Fruit fly (Drosophila melanogaster) whole organism, embryonic: ENCODE data around the gene CG34461.

Experiments used
- Atf-2 ChIP-seq: fragments of 200-800 bp; sonication (Bioruptor generic); optimal IDR thresholded peaks from 2 replicates; lab custom pipeline; 2016; ENCODE audit warnings: missing biosample characterization, missing genetic modification characterization
- B-H1 ChIP-seq: fragments of 200-800 bp; sonication (Bioruptor generic); IDR thresholded peaks from 3 replicates; pipeline ENCODE4 v1.3.6; 2022; ENCODE audit warnings: missing biosample characterization, missing genetic modification characterization
- CG10979 ChIP-seq: fragments of 200-800 bp; sonication (Bioruptor generic); optimal IDR thresholded peaks from 2 replicates; lab custom pipeline; 2018; ENCODE audit warnings: missing biosample characterization, mild to moderate bottlenecking, missing genetic modification characterization, moderate library complexity
- CG11085 ChIP-seq: fragments of 200-800 bp; sonication (Bioruptor generic); IDR thresholded peaks from 2 replicates; pipeline ENCODE4 v1.3.6; 2022; ENCODE audit warnings: missing biosample characterization, missing genetic modification characterization
- CG12659 ChIP-seq: fragments of 200-800 bp; sonication (Bioruptor generic); optimal IDR thresholded peaks from 3 replicates; lab custom pipeline; 2017; ENCODE audit warnings: mild to moderate bottlenecking, missing biosample characterization, missing genetic modification reagents, missing genetic modification characterization
- CG13287 ChIP-seq: fragments of 200-800 bp; sonication (Bioruptor generic); IDR thresholded peaks from 2 replicates; pipeline ENCODE4 v1.3.6; 2022; ENCODE audit warnings: missing biosample characterization, missing genetic modification characterization; ENCODE audit not compliant: partially characterized antibody
- CG14710 ChIP-seq: fragments of 200-800 bp; sonication (Bioruptor generic); optimal IDR thresholded peaks from 3 replicates; lab custom pipeline; 2019; ENCODE audit warnings: missing biosample characterization, mild to moderate bottlenecking, missing genetic modification characterization, moderate library complexity
- CG15514 ChIP-seq: fragments of 200-800 bp; sonication (Bioruptor generic); optimal IDR thresholded peaks from 3 replicates; lab custom pipeline; 2017; ENCODE audit warnings: missing biosample characterization, missing genetic modification characterization, mild to moderate bottlenecking, moderate library complexity, missing genetic modification reagents
- CG1603 ChIP-seq: fragments of 200-800 bp; sonication (Bioruptor generic); optimal IDR thresholded peaks from 2 replicates; lab custom pipeline; 2019; ENCODE audit warnings: missing biosample characterization, mild to moderate bottlenecking, missing genetic modification characterization, moderate library complexity
- CG16813 ChIP-seq: fragments of 200-800 bp; sonication (Bioruptor generic); IDR thresholded peaks from 3 replicates; pipeline ENCODE4 v1.3.6; 2022; ENCODE audit warnings: missing biosample characterization, missing genetic modification characterization; ENCODE audit not compliant: partially characterized antibody
- CG2120 ChIP-seq: fragments of 200-800 bp; sonication (Bioruptor generic); optimal IDR thresholded peaks from 3 replicates; lab custom pipeline; 2016; ENCODE audit warnings: missing biosample characterization, missing genetic modification characterization
- CG31365 ChIP-seq: fragments of 200-800 bp; sonication (Bioruptor generic); optimal IDR thresholded peaks from 2 replicates; lab custom pipeline; 2018; ENCODE audit warnings: missing biosample characterization, mild to moderate bottlenecking, missing genetic modification characterization
- CG6791 ChIP-seq: fragments of 200-800 bp; sonication (Bioruptor generic); IDR thresholded peaks from 3 replicates; pipeline ENCODE4 v1.3.6; 2022; ENCODE audit warnings: missing biosample characterization, missing genetic modification characterization; ENCODE audit not compliant: partially characterized antibody
- CG7372 ChIP-seq: fragments of 200-800 bp; sonication (Bioruptor generic); IDR thresholded peaks from 2 replicates; pipeline ENCODE4 v1.3.6; 2022; ENCODE audit warnings: missing biosample characterization, missing genetic modification characterization
- CG8290 ChIP-seq, 3 experiments: fragments of 200-800 bp; sonication (Bioruptor generic); optimal IDR thresholded peaks; 2 replicates each; lab custom pipeline; 2016 to 2019; ENCODE audit warnings: missing biosample characterization in 3 of 3, missing genetic modification characterization in 3 of 3, mild to moderate bottlenecking in 2 of 3, moderate library complexity in 1 of 3
- CG9437 ChIP-seq: fragments of 200-800 bp; sonication (Bioruptor generic); optimal IDR thresholded peaks from 2 replicates; lab custom pipeline; 2018; ENCODE audit warnings: missing biosample characterization, mild to moderate bottlenecking, missing genetic modification characterization
- CkIIα-i1 ChIP-seq: fragments of 200-800 bp; sonication (Bioruptor generic); IDR thresholded peaks from 2 replicates; pipeline ENCODE4 v1.3.6; 2022; ENCODE audit warnings: missing biosample characterization, missing genetic modification characterization
- Dip2 ChIP-seq: fragments of 200-800 bp; sonication (Bioruptor generic); IDR thresholded peaks from 2 replicates; pipeline ENCODE4 v1.3.6; 2022; ENCODE audit warnings: missing biosample characterization, missing genetic modification characterization
- Doc3 ChIP-seq: fragments of 200-800 bp; sonication (Bioruptor generic); IDR thresholded peaks from 3 replicates; pipeline ENCODE4 v1.3.6; 2022; ENCODE audit warnings: missing biosample characterization, missing genetic modification characterization; ENCODE audit not compliant: partially characterized antibody
- Dp ChIP-seq: fragments of 200-800 bp; sonication (Bioruptor generic); optimal IDR thresholded peaks from 2 replicates; lab custom pipeline; 2018; ENCODE audit warnings: missing biosample characterization, mild to moderate bottlenecking, missing genetic modification characterization, moderate library complexity
- Dref ChIP-seq: fragments of 200-800 bp; sonication (Bioruptor generic); IDR thresholded peaks from 2 replicates; pipeline ENCODE4 v1.3.6; 2022; ENCODE audit warnings: missing biosample characterization, missing genetic modification characterization
- Drgx ChIP-seq: fragments of 200-800 bp; sonication (Bioruptor generic); IDR thresholded peaks from 2 replicates; pipeline ENCODE4 v1.3.6; 2022; ENCODE audit warnings: missing biosample characterization, missing genetic modification characterization
- Ets65A ChIP-seq: fragments of 200-800 bp; sonication (Bioruptor generic); peaks from one replicate; lab custom pipeline; 2016; ENCODE audit warnings: missing biosample characterization, missing genetic modification characterization
- Hr78 ChIP-seq, 2 experiments: fragments of 200-800 bp in 1 of 2; fragments of >200 bp in 1 of 2; sonication (Bioruptor generic) in 1 of 2; optimal IDR thresholded peaks; 2 replicates each; lab custom pipeline; 2017 to 2019; ENCODE audit warnings: missing biosample characterization in 2 of 2, missing genetic modification characterization in 2 of 2, mild to moderate bottlenecking in 1 of 2, moderate library complexity in 1 of 2
- MBD-R2 ChIP-seq: fragments of 200-800 bp; sonication (Bioruptor generic); IDR thresholded peaks from 2 replicates; pipeline ENCODE4 v1.3.6; 2022; ENCODE audit warnings: missing biosample characterization, missing genetic modification characterization
- Scr ChIP-seq: fragments of 200-800 bp; sonication (Bioruptor generic); IDR thresholded peaks from 2 replicates; pipeline ENCODE4 v1.3.6; 2022; ENCODE audit warnings: missing biosample characterization, missing genetic modification characterization; ENCODE audit not compliant: partially characterized antibody
- Sox100B ChIP-seq: fragments of 200-800 bp; sonication (Bioruptor generic); optimal IDR thresholded peaks from 3 replicates; lab custom pipeline; 2018; ENCODE audit warnings: missing biosample characterization, mild to moderate bottlenecking, missing genetic modification characterization
- Sox102F ChIP-seq: fragments of 200-800 bp; sonication (Bioruptor generic); optimal IDR thresholded peaks from 2 replicates; lab custom pipeline; 2018; ENCODE audit warnings: missing biosample characterization, mild to moderate bottlenecking, missing genetic modification characterization, moderate library complexity
- Sry-δ ChIP-seq: fragments of 200-800 bp; sonication (Bioruptor generic); optimal IDR thresholded peaks from 2 replicates; lab custom pipeline; 2016; ENCODE audit warnings: missing biosample characterization, missing genetic modification characterization
- Trl ChIP-seq, 3 experiments: fragments of >200 bp in 2 of 3; fragments of 200-800 bp in 1 of 3; sonication (Bioruptor generic) in 1 of 3; optimal IDR thresholded peaks; 2 replicates in 1 of 3; 3 replicates in 2 of 3; lab custom pipeline; 2016 to 2017; ENCODE audit warnings: missing biosample characterization in 1 of 3, missing genetic modification characterization in 1 of 3
- YL-1 ChIP-seq: fragments of 200-800 bp; sonication (Bioruptor generic); optimal IDR thresholded peaks from 3 replicates; lab custom pipeline; 2017; ENCODE audit warnings: missing biosample characterization, mild to moderate bottlenecking, missing genetic modification characterization
- aop ChIP-seq: fragments of 200-800 bp; sonication (Bioruptor generic); IDR thresholded peaks from 2 replicates; pipeline ENCODE4 v1.3.6; 2022; ENCODE audit warnings: missing biosample characterization, missing genetic modification characterization
- fu2 ChIP-seq: fragments of 200-800 bp; sonication (Bioruptor generic); optimal IDR thresholded peaks from 2 replicates; lab custom pipeline; 2016; ENCODE audit warnings: missing biosample characterization, missing genetic modification characterization
- gfzf ChIP-seq: fragments of 200-800 bp; sonication (Bioruptor generic); optimal IDR thresholded peaks from 2 replicates; lab custom pipeline; 2016; ENCODE audit warnings: missing biosample characterization, mild to moderate bottlenecking, missing genetic modification characterization, moderate library complexity
- gro ChIP-seq: fragments of 200-800 bp; sonication (Bioruptor generic); optimal IDR thresholded peaks from 2 replicates; lab custom pipeline; 2016; ENCODE audit warnings: missing biosample characterization, missing genetic modification characterization
- pzg ChIP-seq: fragments of 200-800 bp; sonication (Bioruptor generic); optimal IDR thresholded peaks from 3 replicates; lab custom pipeline; 2018; ENCODE audit warnings: missing biosample characterization, mild to moderate bottlenecking, missing genetic modification characterization, moderate library complexity
- rib ChIP-seq: fragments of 200-800 bp; sonication (Bioruptor generic); IDR thresholded peaks from 2 replicates; pipeline ENCODE4 v1.3.6; 2022; ENCODE audit warnings: missing biosample characterization, missing genetic modification characterization
- sens ChIP-seq: fragments of 200-800 bp; sonication (Bioruptor generic); peaks from one replicate; lab custom pipeline; 2016; ENCODE audit warnings: missing biosample characterization, missing genetic modification characterization
- sna ChIP-seq: fragments of 200-800 bp; sonication (Bioruptor generic); IDR thresholded peaks from 2 replicates; pipeline ENCODE4 v1.3.6; 2022; ENCODE audit warnings: missing biosample characterization, missing genetic modification characterization; ENCODE audit not compliant: partially characterized antibody
- stwl ChIP-seq: fragments of 200-800 bp; sonication (Bioruptor generic); optimal IDR thresholded peaks from 3 replicates; lab custom pipeline; 2018; ENCODE audit warnings: missing biosample characterization, mild to moderate bottlenecking, missing genetic modification characterization, moderate library complexity
- usp ChIP-seq: fragments of >200 bp; optimal IDR thresholded peaks from 2 replicates; lab custom pipeline; 2017; ENCODE audit warnings: missing biosample characterization, missing genetic modification characterization

CG34461 gene

DNA sequence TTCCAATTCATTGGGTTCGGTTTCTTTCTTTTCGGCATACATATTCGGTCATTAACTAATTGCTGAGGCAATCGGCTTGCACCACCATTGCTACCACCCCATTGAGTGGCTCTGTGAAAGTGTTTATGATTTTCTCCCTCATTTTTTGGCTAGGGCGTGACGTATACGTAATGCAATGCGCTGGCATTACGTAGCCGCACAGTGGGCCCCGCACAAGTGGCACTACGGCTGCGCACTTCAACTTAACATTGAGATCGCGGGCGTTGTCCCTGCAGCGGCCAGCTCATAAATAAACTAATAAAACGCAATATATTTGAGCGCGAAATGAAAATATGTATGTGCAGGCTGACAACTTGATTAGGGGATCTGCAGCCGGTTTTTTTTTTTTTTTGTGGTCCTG lies 5.8 kb downstream of the CG34461 start:
- TF ChIP-seq CG9437 (peak; percentile 65), Doc3 (no peak), CG7372 (GFP tag; lab: Robert Waterston, UW) (peak; percentile 80)

DNA sequence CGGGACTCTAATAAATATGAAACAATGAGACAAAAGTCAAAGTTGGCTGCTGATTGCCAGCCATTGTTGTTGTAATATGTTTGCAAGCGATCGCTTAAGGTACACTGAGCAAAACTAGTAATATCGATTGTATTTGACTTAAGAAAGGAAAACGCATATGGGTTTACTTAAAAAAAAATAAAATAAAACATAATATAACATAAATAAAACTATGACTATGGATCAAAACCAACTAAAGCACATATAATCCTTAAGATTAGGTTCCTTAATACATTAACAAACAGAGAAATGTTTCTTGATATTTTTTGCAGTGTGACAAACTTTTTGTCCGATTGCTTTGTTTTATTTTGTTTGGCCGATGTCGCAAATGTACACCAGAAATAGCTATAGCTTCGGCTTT lies 7.9 kb downstream of the CG34461 start:
- peak; percentile 29; the same call in 1 of the 2 replicates for TF ChIP-seq Drgx (GFP tag; lab: Robert Waterston, UW)
- no peak for TF ChIP-seq CG10979 (tag; lab: Kevin White, UChicago)
- no peak for TF ChIP-seq Atf-2 (GFP tag; lab: Kevin White, UChicago)

DNA sequence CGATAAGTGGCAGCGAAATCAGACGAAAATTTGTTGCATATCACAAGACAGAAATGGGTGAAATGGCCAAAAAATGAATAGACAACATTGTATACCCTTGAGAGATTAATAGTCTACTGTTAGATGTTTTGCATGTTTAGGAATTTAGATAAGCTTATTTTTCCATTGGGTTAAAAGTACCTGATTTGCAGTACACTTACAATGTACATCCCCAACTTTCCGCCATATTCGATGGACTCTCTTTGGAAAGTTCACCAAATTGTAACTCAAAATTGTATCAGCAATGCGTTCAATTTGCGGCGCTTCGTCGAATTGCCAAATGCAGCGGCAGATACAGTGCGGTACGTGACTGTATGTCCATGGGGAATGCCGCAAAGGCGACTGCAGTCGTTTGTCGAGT lies 8.7 kb downstream of the CG34461 start:
- TF ChIP-seq Sox102F (GFP tag; lab: Kevin White, UChicago) (peak; percentile 16), B-H1 (GFP tag; lab: Robert Waterston, UW) (no peak), CG1603 (tag; lab: Kevin White, UChicago) (peak; percentile 13)
- TF ChIP-seq, all 482 proteins: peak for 2

DNA sequence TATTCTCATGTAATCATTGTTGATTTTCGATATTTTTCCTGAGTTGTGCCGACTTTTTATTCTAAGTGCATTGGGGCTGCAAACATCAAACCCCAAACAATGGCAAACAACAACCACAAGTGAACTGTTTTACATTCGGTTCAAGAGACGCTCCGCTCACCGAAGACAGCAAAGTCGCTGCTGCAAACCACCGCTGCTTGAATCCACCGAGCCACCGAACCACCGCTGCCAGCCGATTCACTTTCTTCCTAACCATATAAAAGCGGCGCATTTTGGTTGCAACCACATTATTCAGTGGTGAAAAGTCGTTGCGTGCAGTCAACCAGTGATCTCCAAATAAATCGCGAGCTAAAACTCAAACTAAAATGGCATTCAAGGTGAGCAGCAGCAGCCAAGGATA lies 10.7 kb downstream of the CG34461 start, which contains the start of gene Cpr66Cb:
Gene Cpr66Cb, plus strand, starts transcription at position 301 of the 400 bp plus-strand sequence.
- no peak for TF ChIP-seq rib (GFP tag; lab: Robert Waterston, UW)
- peak; percentile 62 for TF ChIP-seq Ets65A
- TF ChIP-seq, all 482 proteins: peak for 1

DNA sequence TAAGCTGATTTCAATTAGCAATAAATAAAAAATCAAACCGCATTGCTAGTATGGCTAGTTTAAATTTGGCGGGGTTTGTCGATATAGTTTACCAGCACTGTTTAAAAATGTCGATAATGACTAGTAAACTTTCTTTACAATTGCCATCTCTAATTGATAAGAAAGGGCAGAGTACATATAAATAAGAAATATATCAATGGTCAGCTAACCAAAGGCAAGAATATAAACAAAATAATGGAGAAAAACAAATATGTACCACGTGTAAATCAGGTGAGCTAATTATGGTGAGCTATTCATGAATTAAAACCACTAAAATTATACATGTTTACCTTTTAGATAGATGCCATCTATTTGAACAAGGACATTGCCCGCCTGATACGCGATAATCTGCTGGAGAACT lies 13.3 kb downstream of the CG34461 start, which contains the start of gene Pex2:
Gene Pex2, plus strand, starts transcription at position 131 of the 400 bp plus-strand sequence.
- TF ChIP-seq pzg (peak; percentile 64), CG16813 (GFP tag; lab: Robert Waterston, UW) (0 out of 3 replicates have a peak, but pooled peaks have one; percentile 31), Scr (peak; percentile 56), Dip2 (GFP tag; lab: Robert Waterston, UW) (no peak), CG12659 (peak; percentile 52), CG31365 (no peak), aop (GFP tag; lab: Robert Waterston, UW) (no peak), sens (GFP tag; lab: Kevin White, UChicago) (peak; percentile 78), CG15514 (GFP tag; lab: Kevin White, UChicago) (peak; percentile 38), sna (GFP tag; lab: Robert Waterston, UW) (peak; percentile 34; the same call in 1 of the 2 replicates), Sox100B (GFP tag; lab: Kevin White, UChicago) (peak; percentile 5), Dref (peak; percentile 66), CG13287 (GFP tag; lab: Robert Waterston, UW) (peak; percentile 69), usp (GFP tag; lab: Kevin White, UChicago) (no peak), Sry-δ (GFP tag; lab: Kevin White, UChicago) (peak; percentile 84), MBD-R2 (GFP tag; lab: Robert Waterston, UW) (peak; percentile 39; the same call in 1 of the 2 replicates), YL-1 (GFP tag; lab: Kevin White, UChicago) (peak; percentile 9), CkIIα-i1 (GFP tag; lab: Robert Waterston, UW) (no peak), CG8290 (GFP tag; optimal IDR thresholded peaks at IDR 0.05; lab: Kevin White, UChicago) (peak; percentile 2), CG8290 (tag; optimal IDR thresholded peaks at IDR 0.05; lab: Kevin White, UChicago) (no peak), CG6791 (GFP tag; lab: Robert Waterston, UW) (0 out of 3 replicates have a peak, but pooled peaks have one; percentile 56), stwl (tag; lab: Kevin White, UChicago) (peak; percentile 95), gfzf (peak; percentile 8), rib (GFP tag; lab: Robert Waterston, UW) (no peak), Trl (optimal IDR thresholded peaks at IDR 0.05; lab: Kevin White, UChicago) (no peak), Trl (GFP tag; optimal IDR thresholded peaks at IDR 0.05; lab: Kevin White, UChicago) (no peak), Hr78 (GFP tag; optimal IDR thresholded peaks at IDR 0.05; lab: Kevin White, UChicago) (peak in 1 of 2 experiments; percentile 60), Dp (peak; percentile 98), fu2 (GFP tag; lab: Kevin White, UChicago) (no peak), gro (GFP tag; lab: Kevin White, UChicago) (peak; percentile 55), CG14710 (tag; lab: Kevin White, UChicago) (peak; percentile 66), CG2120 (GFP tag; lab: Kevin White, UChicago) (peak; percentile 32), CG11085 (GFP tag; lab: Robert Waterston, UW) (no peak)
